Worm (Caenorhabditis elegans) whole organism, L4 larva: ENCODE data around the gene C38D9.2.

Source experiments
- F44E2.7 ChIP-seq: fragments of 200-800 bp; sonication (Bioruptor generic); IDR thresholded peaks from 2 replicates; pipeline ENCODE4 v2.1.2; 2022; ENCODE audit warnings: missing genetic modification characterization, missing compliant biosample characterization
- R02D3.7 ChIP-seq: fragments of 150-350 bp; sonication (generic microtip); optimal IDR thresholded peaks from 3 replicates; lab custom pipeline; 2014; ENCODE audit warnings: missing biosample characterization, missing genetic modification characterization
- T26A8.4 ChIP-seq: fragments of 200-800 bp; sonication (Bioruptor generic); IDR thresholded peaks from 2 replicates; pipeline ENCODE4 v1.3.6; 2022; ENCODE audit warnings: missing genetic modification characterization, missing compliant biosample characterization
- aha-1 ChIP-seq: fragments of 150-350 bp; peaks from one replicate; lab custom pipeline; 2014; ENCODE audit warnings: missing biosample characterization, missing genetic modification characterization
- ceh-82 ChIP-seq: sonication (generic microtip); optimal IDR thresholded peaks from 2 replicates; lab custom pipeline; 2017; ENCODE audit warnings: missing biosample characterization, missing genetic modification characterization
- nhr-28 ChIP-seq: fragments of 150-350 bp; optimal IDR thresholded peaks from 2 replicates; lab custom pipeline; 2014; ENCODE audit warnings: missing biosample characterization, missing genetic modification characterization
- pha-4 ChIP-seq, 2 experiments: fragments of 150-350 bp in 1 of 2; fragments of 200-800 bp in 1 of 2; sonication (Bioruptor generic) in 1 of 2; IDR thresholded peaks in 1 of 2; optimal IDR thresholded peaks in 1 of 2; 2 replicates each; pipeline versions ENCODE4 v1.3.6 to Lab custom; 2014 to 2022; ENCODE audit warnings: missing genetic modification characterization in 2 of 2, missing genetic modification reagents in 2 of 2, missing biosample characterization in 1 of 2, missing compliant biosample characterization in 1 of 2
- php-3 ChIP-seq: fragments of 200-800 bp; sonication (Bioruptor generic); IDR thresholded peaks from 2 replicates; pipeline ENCODE4 v1.3.6; 2022; ENCODE audit warnings: missing genetic modification reagents, missing genetic modification characterization, missing compliant biosample characterization
- pqm-1 ChIP-seq: sonication (generic microtip); optimal IDR thresholded peaks from 2 replicates; lab custom pipeline; 2017; ENCODE audit warnings: missing biosample characterization, missing genetic modification characterization
- unc-62 ChIP-seq, 3 experiments: fragments of 150-350 bp in 1 of 3; sonication (generic microtip); optimal IDR thresholded peaks in 2 of 3; peaks in 1 of 3; 1 replicate in 1 of 3; 2 replicates in 2 of 3; lab custom pipeline; 2014 to 2017; ENCODE audit warnings: missing biosample characterization in 3 of 3, missing genetic modification characterization in 3 of 3, missing genetic modification reagents in 3 of 3, missing genotype in 1 of 3

Gene C38D9.2

DNA sequence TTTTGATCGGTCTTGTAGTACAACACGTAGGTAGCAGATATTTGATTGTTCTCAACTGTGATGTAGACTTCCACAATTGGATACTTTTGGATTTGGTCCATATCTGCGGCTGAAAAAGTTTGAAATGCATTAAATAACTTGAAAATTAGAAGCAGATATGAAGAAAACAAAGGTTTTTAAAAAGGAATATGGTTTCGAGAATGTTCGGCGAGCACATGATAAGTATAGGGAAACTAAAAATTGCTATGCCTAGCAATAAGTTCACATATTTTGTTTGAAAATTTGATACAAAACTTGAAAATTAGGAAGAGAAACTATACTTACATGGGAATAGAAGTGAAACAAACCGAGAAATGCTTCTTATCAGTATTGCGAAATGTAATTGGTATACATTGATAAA is 48.7 kb downstream of the C38D9.2 start, which contains the start of gene Y6G8.5:
Y6G8.5 (minus strand) TSS at position 101 of the 400 bp plus-strand sequence.
- TF ChIP-seq unc-62 (GFP tag; optimal IDR thresholded peaks at IDR 0.05 in 1 of 2; lab: Kevin White, UChicago) (no peak), unc-62 (tag; optimal IDR thresholded peaks at IDR 0.05; lab: Kevin White, UChicago) (no peak), pqm-1 (peak; percentile 64), T26A8.4 (GFP tag; lab: Robert Waterston, UW) (no peak), aha-1 (tag; lab: Kevin White, UChicago) (no peak)

DNA sequence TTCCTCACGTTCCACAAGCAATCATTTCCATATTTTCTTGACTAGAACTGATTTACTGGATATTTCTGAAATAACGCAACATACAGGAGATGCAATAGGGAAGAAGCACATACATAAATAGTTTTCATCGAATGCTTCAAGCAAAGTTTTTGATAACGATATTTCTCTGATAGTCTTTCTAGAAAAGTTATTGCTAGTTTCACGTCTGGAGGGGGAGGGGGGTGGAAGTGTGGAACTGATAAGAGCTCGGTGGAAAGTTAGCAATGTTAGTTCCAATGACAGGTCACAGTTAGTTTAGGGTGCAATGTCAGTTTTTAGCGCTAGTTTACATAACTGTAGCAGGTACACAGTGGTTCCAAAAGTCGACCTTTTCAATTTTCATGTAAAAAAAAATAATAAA is 49.9 kb downstream of the C38D9.2 start, which contains the start of gene Y6G8.6:
Y6G8.6 (minus strand) TSS at position 98 of the 400 bp plus-strand sequence.
- no peak for TF ChIP-seq pha-4 (GFP tag; IDR thresholded peaks at IDR 0.05; lab: Robert Waterston, UW)
- TF ChIP-seq pha-4 (tag; optimal IDR thresholded peaks at IDR 0.05; lab: Kevin White, UChicago) = no peak
- peak; percentile 51 for TF ChIP-seq pqm-1
- peak; percentile 53 for TF ChIP-seq nhr-28
- no peak for TF ChIP-seq ceh-82 (tag; lab: Kevin White, UChicago)
- TF ChIP-seq R02D3.7 = no peak
- TF ChIP-seq php-3 (GFP tag; lab: Robert Waterston, UW) = 0 out of 2 replicates have a peak, but pooled peaks have one; percentile 42

DNA sequence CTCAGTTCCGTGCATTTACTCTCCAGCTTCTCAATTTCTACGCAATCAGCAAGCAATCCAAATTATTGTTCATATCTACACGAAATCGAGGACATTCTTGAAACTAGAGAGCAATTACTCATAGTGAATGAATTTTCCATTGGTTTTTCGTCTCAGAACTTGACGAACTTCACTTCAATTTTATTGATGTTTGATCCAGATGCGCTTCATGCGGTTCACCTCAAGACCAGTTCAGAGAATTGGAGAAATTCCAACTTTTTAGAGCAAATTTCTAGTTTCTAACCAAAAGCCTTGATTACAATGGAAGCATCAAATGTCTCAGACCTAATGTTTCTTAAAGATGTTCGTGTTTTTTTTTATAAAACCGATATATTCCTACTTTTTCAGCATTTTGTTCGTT is 53.3 kb downstream of the C38D9.2 start, which contains the start of gene Y6G8.8:
Y6G8.8 (plus strand) TSS at position 301 of the 400 bp plus-strand sequence.
- no peak for TF ChIP-seq F44E2.7 (GFP tag; lab: Robert Waterston, UW)
- TF ChIP-seq, all 104 proteins: peak for 0
